Fruit fly (Drosophila melanogaster): Measurements from ENCODE around the gene CG13838.

dm6 chr3R:23056113-23056512 lies 14.1 kb downstream of the CG13838 start:
- TF ChIP-seq CTCF (optimal IDR thresholded peaks at IDR 0.05): no peak
- TF ChIP-seq CG8478 (optimal IDR thresholded peaks at IDR 0.05): no peak

Measured in S2 (cell line).